Worm (Caenorhabditis elegans) whole organism, young adult: ENCODE results near the gene sec-61.B.

Experiments used
- C17E4.6 ChIP-seq: fragments of 200-800 bp; sonication (Bioruptor generic); IDR thresholded peaks from 2 replicates; pipeline ENCODE4 v1.3.6; 2022; ENCODE audit warnings: missing genetic modification reagents, missing genetic modification characterization, missing compliant biosample characterization
- Y79H2A.3 ChIP-seq: fragments of 200-800 bp; sonication (Bioruptor generic); conservative IDR thresholded peaks from 2 replicates; pipeline ENCODE4 v1.3.6; 2022; ENCODE audit warnings: missing genetic modification reagents, missing genetic modification characterization, missing compliant biosample characterization
- him-1 ChIP-seq: sonication (generic microtip); optimal IDR thresholded peaks from 2 replicates; lab custom pipeline; 2016; ENCODE audit warnings: missing genotype, missing genetic modification reagents, missing genetic modification characterization, missing compliant biosample characterization
- hmg-20 ChIP-seq: fragments of 200-800 bp; sonication (Bioruptor generic); IDR thresholded peaks from 2 replicates; pipeline ENCODE4 v1.3.6; 2022; ENCODE audit warnings: missing genetic modification reagents, missing genetic modification characterization, missing compliant biosample characterization
- nfyb-1 ChIP-seq: fragments of 200-800 bp; sonication (Bioruptor generic); IDR thresholded peaks from 2 replicates; pipeline ENCODE4 v1.3.6; 2022; ENCODE audit warnings: missing genetic modification reagents, missing genetic modification characterization, missing compliant biosample characterization
- sdz-38 ChIP-seq: sonication (generic microtip); optimal IDR thresholded peaks from 2 replicates; lab custom pipeline; 2016; ENCODE audit warnings: missing genotype, missing genetic modification characterization, missing compliant biosample characterization
- snpc-1.3 ChIP-seq: sonication (generic microtip); optimal IDR thresholded peaks from 2 replicates; lab custom pipeline; 2017; ENCODE audit warnings: missing genetic modification characterization, mild to moderate bottlenecking, missing compliant biosample characterization, antibody characterized with exemption, moderate library complexity, missing genotype, missing genetic modification reagents; ENCODE audit not compliant: insufficient read depth
- unc-130 ChIP-seq: sonication (generic microtip); optimal IDR thresholded peaks from 2 replicates; lab custom pipeline; 2016; ENCODE audit warnings: missing genetic modification reagents, missing genetic modification characterization, missing compliant biosample characterization
- ztf-3 ChIP-seq: fragments of 200-800 bp; sonication (Bioruptor generic); optimal IDR thresholded peaks from 2 replicates; lab custom pipeline; 2018; ENCODE audit warnings: mild to moderate bottlenecking, missing genetic modification characterization, missing compliant biosample characterization

- TF ChIP-seq unc-130 (GFP tag; lab: Kevin White, UChicago) (no peak), hmg-20 (GFP tag; lab: Robert Waterston, UW) (no peak), nfyb-1 (GFP tag; lab: Robert Waterston, UW) (no peak), Y79H2A.3 (GFP tag; lab: Robert Waterston, UW) (no peak), him-1 (tag; lab: Kevin White, UChicago) (no peak), C17E4.6 (GFP tag; lab: Robert Waterston, UW) (no peak), sdz-38 (tag; lab: Kevin White, UChicago) (no peak), ztf-3 (no peak), snpc-1.3 (tag; lab: Kevin White, UChicago) (no peak)
Measured at ce11 chrIV:2412370-2412962, 24.0 kb upstream of the sec-61.B start, which contains the start of gene Y38F2AR.12.
